Worm (Caenorhabditis elegans) whole organism, L1 larva: ENCODE measurements around the gene clec-167.

Experiments
- C16A3.4 ChIP-seq: fragments of 150-350 bp; optimal IDR thresholded peaks from 2 replicates; lab custom pipeline; 2014; ENCODE audit warnings: missing biosample characterization, missing genetic modification characterization
- C34B4.2 ChIP-seq: sonication (generic microtip); optimal IDR thresholded peaks from 2 replicates; lab custom pipeline; 2017; ENCODE audit warnings: mild to moderate bottlenecking, missing genetic modification characterization, missing compliant biosample characterization
- aha-1 ChIP-seq: fragments of 150-350 bp; optimal IDR thresholded peaks from 2 replicates; lab custom pipeline; 2014; ENCODE audit warnings: missing biosample characterization, missing genetic modification characterization
- alr-1 ChIP-seq: fragments of 200-800 bp; sonication (Bioruptor generic); optimal IDR thresholded peaks from 2 replicates; lab custom pipeline; 2018; ENCODE audit warnings: borderline replicate concordance, mild to moderate bottlenecking, missing genetic modification characterization, missing compliant biosample characterization
- aly-2 ChIP-seq: fragments of 150-350 bp; optimal IDR thresholded peaks from 2 replicates; lab custom pipeline; 2014; ENCODE audit warnings: missing biosample characterization, missing genetic modification characterization
- ama-1 ChIP-seq: fragments of 150-350 bp; optimal IDR thresholded peaks from 2 replicates; lab custom pipeline; 2014
- blmp-1 ChIP-seq: fragments of 150-350 bp; optimal IDR thresholded peaks from 2 replicates; lab custom pipeline; 2014; ENCODE audit warnings: missing biosample characterization, missing genetic modification characterization
- ceh-82 ChIP-seq, 3 experiments: fragments of 150-350 bp in 1 of 3; sonication (generic microtip) in 2 of 3; optimal IDR thresholded peaks; 2 replicates each; lab custom pipeline; 2014 to 2017; ENCODE audit warnings: missing biosample characterization in 3 of 3, missing genetic modification characterization in 3 of 3
- ceh-88 ChIP-seq: fragments of 200-800 bp; sonication (Bioruptor generic); IDR thresholded peaks from 2 replicates; pipeline ENCODE4 v1.3.6; 2022; ENCODE audit warnings: missing genetic modification characterization, missing compliant biosample characterization
- dsc-1 ChIP-seq: sonication (generic microtip); optimal IDR thresholded peaks from 2 replicates; lab custom pipeline; 2016; ENCODE audit warnings: mild to moderate bottlenecking, missing genetic modification characterization, missing compliant biosample characterization
- efl-1 ChIP-seq, 4 experiments: fragments of 150-350 bp; optimal IDR thresholded peaks in 3 of 4; peaks in 1 of 4; 1 replicate in 1 of 4; 2 replicates in 3 of 4; lab custom pipeline; 2014; ENCODE audit warnings: missing biosample characterization in 2 of 4, missing genetic modification characterization in 2 of 4, missing genetic modification reagents in 2 of 4
- efl-3 ChIP-seq: fragments of 200-800 bp; sonication (Bioruptor generic); optimal IDR thresholded peaks from 2 replicates; lab custom pipeline; 2018; ENCODE audit warnings: mild to moderate bottlenecking, missing genetic modification characterization, missing compliant biosample characterization
- egl-13 ChIP-seq: sonication (generic microtip); optimal IDR thresholded peaks from 2 replicates; lab custom pipeline; 2016; ENCODE audit warnings: missing genotype, missing genetic modification reagents, missing genetic modification characterization, missing compliant biosample characterization
- elt-2 ChIP-seq: sonication (generic microtip); optimal IDR thresholded peaks from 2 replicates; lab custom pipeline; 2016; ENCODE audit warnings: missing genetic modification characterization, mild to moderate bottlenecking, inconsistent platforms, missing compliant biosample characterization, missing genetic modification reagents
- elt-3 ChIP-seq, 6 experiments: fragments of 150-350 bp in 1 of 6; sonication (generic microtip); optimal IDR thresholded peaks; 2 replicates each; lab custom pipeline; 2017 to 2018; ENCODE audit warnings: missing biosample characterization in 6 of 6, missing genetic modification characterization in 6 of 6, inconsistent platforms in 1 of 6
- ets-5 ChIP-seq: fragments of 200-800 bp; sonication (Bioruptor generic); IDR thresholded peaks from 2 replicates; pipeline ENCODE4 v1.3.6; 2022; ENCODE audit warnings: missing genetic modification characterization, missing compliant biosample characterization
- fkh-10 ChIP-seq: sonication (generic microtip); optimal IDR thresholded peaks from 2 replicates; lab custom pipeline; 2017; ENCODE audit warnings: missing biosample characterization, missing genetic modification reagents, missing genetic modification characterization
- fkh-4 ChIP-seq: sonication (generic microtip); optimal IDR thresholded peaks from 2 replicates; lab custom pipeline; 2016; ENCODE audit warnings: missing compliant biosample characterization, missing genetic modification characterization, borderline replicate concordance
- fkh-8 ChIP-seq: sonication (generic microtip); optimal IDR thresholded peaks from 2 replicates; lab custom pipeline; 2016; ENCODE audit warnings: mild to moderate bottlenecking, missing genetic modification characterization, missing compliant biosample characterization
- fos-1 ChIP-seq: fragments of 150-350 bp; optimal IDR thresholded peaks from 2 replicates; lab custom pipeline; 2014; ENCODE audit warnings: missing biosample characterization, missing genetic modification characterization
- irx-1 ChIP-seq: sonication (generic microtip); optimal IDR thresholded peaks from 2 replicates; lab custom pipeline; 2016; ENCODE audit warnings: missing genetic modification characterization, missing compliant biosample characterization
- jun-1 ChIP-seq: fragments of 150-350 bp; optimal IDR thresholded peaks from 2 replicates; lab custom pipeline; 2014; ENCODE audit warnings: missing biosample characterization, missing genetic modification reagents, missing genetic modification characterization
- lin-13 ChIP-seq: fragments of 150-350 bp; optimal IDR thresholded peaks from 2 replicates; lab custom pipeline; 2014; ENCODE audit warnings: missing biosample characterization, missing genetic modification reagents, missing genetic modification characterization
- lin-14 ChIP-seq: fragments of 200-800 bp; sonication (Bioruptor generic); optimal IDR thresholded peaks from 2 replicates; lab custom pipeline; 2018; ENCODE audit warnings: mild to moderate bottlenecking, missing genetic modification characterization, moderate library complexity, missing compliant biosample characterization
- lin-15B ChIP-seq: fragments of 150-350 bp; sonication (generic microtip); optimal IDR thresholded peaks from 3 replicates; lab custom pipeline; 2014; ENCODE audit warnings: missing biosample characterization, missing genetic modification characterization
- lin-39 ChIP-seq: fragments of 150-350 bp; optimal IDR thresholded peaks from 2 replicates; lab custom pipeline; 2014; ENCODE audit warnings: missing biosample characterization, missing genetic modification reagents, missing genetic modification characterization
- lsy-2 ChIP-seq, 2 experiments: fragments of 150-350 bp; optimal IDR thresholded peaks; 2 replicates each; lab custom pipeline; 2014; ENCODE audit warnings: missing biosample characterization in 2 of 2, missing genetic modification characterization in 2 of 2
- mab-9 ChIP-seq: fragments of 200-800 bp; sonication (Bioruptor generic); IDR thresholded peaks from 2 replicates; pipeline ENCODE4 v1.3.6; 2022; ENCODE audit warnings: missing genetic modification reagents, missing genetic modification characterization, missing compliant biosample characterization
- mdl-1 ChIP-seq, 2 experiments: fragments of 150-350 bp; optimal IDR thresholded peaks; 2 replicates each; lab custom pipeline; 2014 to 2017; ENCODE audit warnings: missing biosample characterization in 2 of 2, missing genetic modification characterization in 2 of 2, inconsistent platforms in 1 of 2
- mef-2 ChIP-seq: fragments of 150-350 bp; optimal IDR thresholded peaks from 2 replicates; lab custom pipeline; 2014; ENCODE audit warnings: missing biosample characterization, missing genetic modification characterization
- mep-1 ChIP-seq: fragments of 150-350 bp; optimal IDR thresholded peaks from 2 replicates; lab custom pipeline; 2014; ENCODE audit warnings: missing biosample characterization, missing genetic modification characterization
- nhr-11 ChIP-seq: fragments of 150-350 bp; optimal IDR thresholded peaks from 2 replicates; lab custom pipeline; 2014; ENCODE audit warnings: missing biosample characterization, missing genetic modification characterization
- nhr-12 ChIP-seq: sonication (generic microtip); optimal IDR thresholded peaks from 2 replicates; lab custom pipeline; 2017; ENCODE audit warnings: missing biosample characterization, missing genetic modification characterization
- nhr-20 ChIP-seq: sonication (generic microtip); optimal IDR thresholded peaks from 2 replicates; lab custom pipeline; 2016; ENCODE audit warnings: mild to moderate bottlenecking, missing genetic modification characterization, missing compliant biosample characterization
- nhr-237 ChIP-seq: fragments of 150-350 bp; optimal IDR thresholded peaks from 2 replicates; lab custom pipeline; 2014; ENCODE audit warnings: missing biosample characterization, missing genetic modification characterization
- nhr-47 ChIP-seq: sonication (generic microtip); optimal IDR thresholded peaks from 2 replicates; lab custom pipeline; 2016; ENCODE audit warnings: mild to moderate bottlenecking, missing genetic modification characterization, moderate library complexity, missing compliant biosample characterization
- nhr-76 ChIP-seq: sonication (generic microtip); optimal IDR thresholded peaks from 2 replicates; lab custom pipeline; 2017; ENCODE audit warnings: missing biosample characterization, missing genetic modification characterization
- nhr-77 ChIP-seq: fragments of 150-350 bp; optimal IDR thresholded peaks from 2 replicates; lab custom pipeline; 2014; ENCODE audit warnings: missing biosample characterization, missing genetic modification characterization
- nhr-84 ChIP-seq: sonication (generic microtip); optimal IDR thresholded peaks from 2 replicates; lab custom pipeline; 2017; ENCODE audit warnings: missing biosample characterization, missing genetic modification characterization
- nhr-85 ChIP-seq: sonication (generic microtip); peaks from one replicate; lab custom pipeline; 2016; ENCODE audit warnings: missing genetic modification characterization, inconsistent platforms, missing compliant biosample characterization
- pag-3 ChIP-seq: sonication (generic microtip); optimal IDR thresholded peaks from 2 replicates; lab custom pipeline; 2017; ENCODE audit warnings: missing genetic modification characterization, mild to moderate bottlenecking, missing compliant biosample characterization, antibody characterized with exemption, borderline replicate concordance; ENCODE audit not compliant: insufficient read depth
- pqm-1 ChIP-seq: sonication (generic microtip); optimal IDR thresholded peaks from 3 replicates; lab custom pipeline; 2017; ENCODE audit warnings: missing biosample characterization, missing genetic modification characterization
- snpc-4 ChIP-seq: fragments of 150-350 bp; optimal IDR thresholded peaks from 2 replicates; lab custom pipeline; 2014; ENCODE audit warnings: missing biosample characterization, missing genetic modification characterization
- snu-23 ChIP-seq: sonication (generic microtip); optimal IDR thresholded peaks from 2 replicates; lab custom pipeline; 2016; ENCODE audit warnings: missing genetic modification characterization, missing compliant biosample characterization
- sox-4 ChIP-seq: sonication (generic microtip); optimal IDR thresholded peaks from 2 replicates; lab custom pipeline; 2016; ENCODE audit warnings: missing genetic modification characterization, missing compliant biosample characterization
- sptf-1 ChIP-seq: fragments of 150-350 bp; optimal IDR thresholded peaks from 2 replicates; lab custom pipeline; 2014; ENCODE audit warnings: missing biosample characterization, missing genetic modification characterization
- sup-37 ChIP-seq: fragments of 200-800 bp; sonication (Bioruptor generic); optimal IDR thresholded peaks from 2 replicates; lab custom pipeline; 2018; ENCODE audit warnings: mild to moderate bottlenecking, missing genetic modification characterization, missing compliant biosample characterization
- tlp-1 ChIP-seq: fragments of 150-350 bp; optimal IDR thresholded peaks from 2 replicates; lab custom pipeline; 2014; ENCODE audit warnings: missing biosample characterization, missing genetic modification characterization
- unc-98 ChIP-seq: fragments of 200-800 bp; sonication (Bioruptor generic); IDR thresholded peaks from 2 replicates; pipeline ENCODE4 v1.3.6; 2022; ENCODE audit warnings: missing genetic modification characterization, missing compliant biosample characterization
- vab-15 ChIP-seq: sonication (generic microtip); optimal IDR thresholded peaks from 2 replicates; lab custom pipeline; 2017; ENCODE audit warnings: missing genotype, mild to moderate bottlenecking, missing genetic modification characterization, missing compliant biosample characterization
- xbp-1 ChIP-seq: sonication (generic microtip); optimal IDR thresholded peaks from 2 replicates; lab custom pipeline; 2016; ENCODE audit warnings: missing genetic modification characterization, missing compliant biosample characterization
- zag-1 ChIP-seq: fragments of 150-350 bp; optimal IDR thresholded peaks from 2 replicates; lab custom pipeline; 2014; ENCODE audit warnings: missing biosample characterization, missing genetic modification characterization
- zip-4 ChIP-seq: fragments of 200-800 bp; sonication (Bioruptor generic); optimal IDR thresholded peaks from 2 replicates; lab custom pipeline; 2018; ENCODE audit warnings: mild to moderate bottlenecking, missing genetic modification characterization, moderate library complexity, missing compliant biosample characterization
- ztf-4 ChIP-seq: fragments of 150-350 bp; optimal IDR thresholded peaks from 2 replicates; lab custom pipeline; 2014; ENCODE audit warnings: missing biosample characterization, missing genetic modification characterization

Gene clec-167

DNA sequence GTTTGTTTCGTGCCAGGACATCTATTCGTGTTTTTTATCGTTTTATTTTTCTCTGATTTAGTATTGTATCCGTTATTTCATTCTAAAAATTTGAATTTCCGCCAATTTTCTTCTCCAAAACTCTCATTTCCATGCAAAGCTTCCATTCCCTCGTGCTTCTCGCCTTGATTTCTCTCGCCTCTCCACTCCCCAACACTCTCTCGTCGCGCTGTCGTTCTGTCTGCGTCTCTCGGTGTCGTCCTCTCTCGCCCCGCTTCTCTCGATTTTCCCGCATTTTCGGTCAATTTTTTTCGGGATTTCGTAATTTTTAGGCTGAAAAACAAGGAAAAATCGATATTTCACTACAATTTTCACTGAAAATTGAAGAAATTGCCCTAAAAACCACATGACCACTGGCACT, 19.1 kb upstream of the clec-167 start, which contains the start of gene C09E9.1:
C09E9.1 (plus strand) TSS at position 286 of the 400 bp plus-strand sequence.
- TF ChIP-seq zip-4 (GFP tag; lab: Kevin White, UChicago) (peak; percentile 30), sptf-1 (tag; lab: Kevin White, UChicago) (no peak), nhr-85 (tag; lab: Kevin White, UChicago) (no peak), fkh-10 (GFP tag; lab: Kevin White, UChicago) (no peak), lin-14 (GFP tag; lab: Kevin White, UChicago) (peak; percentile 79), ztf-4 (tag; lab: Kevin White, UChicago) (peak; percentile 1), irx-1 (peak; percentile 38), sox-4 (tag; lab: Kevin White, UChicago) (no peak), nhr-20 (tag; lab: Kevin White, UChicago) (peak; percentile 63), blmp-1 (tag; lab: Kevin White, UChicago) (peak; percentile 19), vab-15 (no peak), unc-98 (no peak), efl-3 (no peak), lsy-2 (tag; optimal IDR thresholded peaks at IDR 0.05; lab: Kevin White, UChicago) (peak; percentile 67 to 73), dsc-1 (tag; lab: Kevin White, UChicago) (no peak), efl-1 (optimal IDR thresholded peaks at IDR 0.05; lab: Kevin White, UChicago) (peak; percentile 84 to 90), efl-1 (GFP tag; optimal IDR thresholded peaks at IDR 0.05 in 1 of 2; lab: Kevin White, UChicago) (peak; percentile 88 to 98), mef-2 (tag; lab: Kevin White, UChicago) (no peak), snu-23 (GFP tag; lab: Kevin White, UChicago) (peak; percentile 75), aly-2 (tag; lab: Kevin White, UChicago) (no peak), aha-1 (tag; lab: Kevin White, UChicago) (no peak), pqm-1 (tag; lab: Kevin White, UChicago) (no peak), lin-39 (no peak), ceh-82 (tag; optimal IDR thresholded peaks at IDR 0.05; lab: Kevin White, UChicago) (peak in 2 of 3 experiments; percentile 25 to 71), fkh-8 (tag; lab: Kevin White, UChicago) (peak; percentile 85), zag-1 (tag; lab: Kevin White, UChicago) (no peak), elt-2 (tag; lab: Kevin White, UChicago) (peak; percentile 50), nhr-76 (no peak), C34B4.2 (no peak), nhr-84 (tag; lab: Kevin White, UChicago) (no peak), nhr-11 (peak; percentile 39), nhr-47 (peak; percentile 85), jun-1 (tag; lab: Kevin White, UChicago) (peak; percentile 59), pag-3 (tag; lab: Kevin White, UChicago) (no peak), mdl-1 (tag; optimal IDR thresholded peaks at IDR 0.05; lab: Kevin White, UChicago) (peak; percentile 89 to 98), fkh-4 (tag; lab: Kevin White, UChicago) (no peak), xbp-1 (peak; percentile 59), nhr-77 (tag; lab: Kevin White, UChicago) (no peak), nhr-237 (tag; lab: Kevin White, UChicago) (no peak), lin-15B (tag; lab: Kevin White, UChicago) (peak; percentile 77), elt-3 (tag; optimal IDR thresholded peaks at IDR 0.05; lab: Kevin White, UChicago) (peak in 1 of 6 experiments; percentile 59), mab-9 (peak; percentile 36; the same call in 1 of the 2 replicates), tlp-1 (no peak), ama-1 (lab: Kevin White, UChicago) (peak; percentile 24), ceh-88 (GFP tag; lab: Robert Waterston, UW) (no peak), fos-1 (tag; lab: Kevin White, UChicago) (no peak), egl-13 (tag; lab: Kevin White, UChicago) (peak; percentile 72), snpc-4 (tag; lab: Kevin White, UChicago) (peak; percentile 43), alr-1 (tag; lab: Kevin White, UChicago) (no peak), nhr-12 (no peak), C16A3.4 (tag; lab: Kevin White, UChicago) (no peak), lin-13 (GFP tag; lab: Kevin White, UChicago) (peak; percentile 52), ets-5 (GFP tag; lab: Robert Waterston, UW) (no peak), mep-1 (tag; lab: Kevin White, UChicago) (peak; percentile 67), sup-37 (GFP tag; lab: Kevin White, UChicago) (no peak)
